Fruit fly (Drosophila melanogaster) whole organism, embryonic: ENCODE results near the gene CG13810.

Experiments
- Adf1 ChIP-seq: fragments of 200-800 bp; sonication (Bioruptor generic); IDR thresholded peaks from 2 replicates; pipeline ENCODE4 v1.3.6; 2022; ENCODE audit warnings: missing biosample characterization, missing genetic modification characterization
- Asciz ChIP-seq: fragments of 200-800 bp; sonication (Bioruptor generic); optimal IDR thresholded peaks from 2 replicates; lab custom pipeline; 2017; ENCODE audit warnings: missing biosample characterization, mild to moderate bottlenecking, missing genetic modification characterization, missing genetic modification reagents
- Bdp1 ChIP-seq: fragments of 200-800 bp; sonication (Bioruptor generic); optimal IDR thresholded peaks from 3 replicates; lab custom pipeline; 2016; ENCODE audit warnings: missing biosample characterization, missing genetic modification characterization
- Bteb2 ChIP-seq: fragments of 200-800 bp; sonication (Bioruptor generic); optimal IDR thresholded peaks from 2 replicates; lab custom pipeline; 2016; ENCODE audit warnings: missing biosample characterization, missing genetic modification characterization
- CG10321 ChIP-seq: fragments of 200-800 bp; sonication (Bioruptor generic); IDR thresholded peaks from 2 replicates; pipeline ENCODE4 v1.3.6; 2022; ENCODE audit warnings: missing biosample characterization, missing genetic modification characterization
- CG10543 ChIP-seq: fragments of 200-800 bp; sonication (Bioruptor generic); optimal IDR thresholded peaks from 3 replicates; lab custom pipeline; 2017; ENCODE audit warnings: missing biosample characterization, mild to moderate bottlenecking, missing genetic modification characterization, moderate library complexity
- CG10565 ChIP-seq: fragments of 200-800 bp; sonication (Bioruptor generic); optimal IDR thresholded peaks from 3 replicates; lab custom pipeline; 2016; ENCODE audit warnings: missing biosample characterization, mild to moderate bottlenecking, missing genetic modification characterization
- CG10959 ChIP-seq: fragments of 200-800 bp; sonication (Bioruptor generic); IDR thresholded peaks from 2 replicates; pipeline ENCODE4 v1.3.6; 2022; ENCODE audit warnings: missing biosample characterization, missing genetic modification characterization
- CG10979 ChIP-seq: fragments of 200-800 bp; sonication (Bioruptor generic); optimal IDR thresholded peaks from 2 replicates; lab custom pipeline; 2018; ENCODE audit warnings: missing biosample characterization, mild to moderate bottlenecking, missing genetic modification characterization, moderate library complexity
- CG12659 ChIP-seq: fragments of 200-800 bp; sonication (Bioruptor generic); optimal IDR thresholded peaks from 3 replicates; lab custom pipeline; 2017; ENCODE audit warnings: mild to moderate bottlenecking, missing biosample characterization, missing genetic modification reagents, missing genetic modification characterization
- CG14667 ChIP-seq: fragments of 200-800 bp; sonication (Bioruptor generic); IDR thresholded peaks from 2 replicates; pipeline ENCODE4 v1.3.6; 2022; ENCODE audit warnings: missing biosample characterization, missing genetic modification characterization
- CG15696 ChIP-seq: fragments of 200-800 bp; sonication (Bioruptor generic); optimal IDR thresholded peaks from 2 replicates; lab custom pipeline; 2019; ENCODE audit warnings: missing biosample characterization, mild to moderate bottlenecking, missing genetic modification characterization, moderate library complexity
- CG17829 ChIP-seq: fragments of 200-800 bp; optimal IDR thresholded peaks from 2 replicates; lab custom pipeline; 2019; ENCODE audit warnings: missing biosample characterization, mild to moderate bottlenecking, missing genetic modification characterization, moderate library complexity
- CG2199 ChIP-seq: fragments of 200-800 bp; sonication (Bioruptor generic); IDR thresholded peaks from 3 replicates; pipeline ENCODE4 v1.3.6; 2022; ENCODE audit warnings: missing biosample characterization, missing genetic modification characterization
- CG2202 ChIP-seq: fragments of 200-800 bp; sonication (Bioruptor generic); optimal IDR thresholded peaks from 2 replicates; lab custom pipeline; 2018; ENCODE audit warnings: missing biosample characterization, mild to moderate bottlenecking, missing genetic modification characterization
- CG31388 ChIP-seq: fragments of 200-800 bp; sonication (Bioruptor generic); optimal IDR thresholded peaks from 2 replicates; lab custom pipeline; 2016; ENCODE audit warnings: missing biosample characterization, missing genetic modification characterization
- CG34376 ChIP-seq: fragments of 200-800 bp; sonication (Bioruptor generic); optimal IDR thresholded peaks from 2 replicates; lab custom pipeline; 2018; ENCODE audit warnings: missing biosample characterization, mild to moderate bottlenecking, missing genetic modification characterization
- CG42726 ChIP-seq: fragments of 200-800 bp; sonication (Bioruptor generic); IDR thresholded peaks from 2 replicates; pipeline ENCODE4 v1.3.6; 2022; ENCODE audit warnings: missing biosample characterization, missing genetic modification characterization; ENCODE audit not compliant: partially characterized antibody
- CG4360 ChIP-seq: fragments of 200-800 bp; sonication (Bioruptor generic); IDR thresholded peaks from 2 replicates; pipeline ENCODE4 v1.3.6; 2022; ENCODE audit warnings: missing biosample characterization, missing genetic modification characterization
- CG6813 ChIP-seq: fragments of 200-800 bp; sonication (Bioruptor generic); optimal IDR thresholded peaks from 2 replicates; lab custom pipeline; 2017; ENCODE audit warnings: missing biosample characterization, missing genetic modification characterization, mild to moderate bottlenecking, moderate library complexity, missing genetic modification reagents
- CG7271 ChIP-seq: fragments of 200-800 bp; sonication (Bioruptor generic); optimal IDR thresholded peaks from 2 replicates; lab custom pipeline; 2018; ENCODE audit warnings: missing biosample characterization, mild to moderate bottlenecking, missing genetic modification characterization, moderate library complexity
- CG7963 ChIP-seq: fragments of 200-800 bp; sonication (Bioruptor generic); IDR thresholded peaks from 3 replicates; pipeline ENCODE4 v1.3.6; 2022; ENCODE audit warnings: missing biosample characterization, missing genetic modification characterization; ENCODE audit not compliant: partially characterized antibody
- CG8478 ChIP-seq: fragments of >200 bp; optimal IDR thresholded peaks from 2 replicates; lab custom pipeline; 2018
- CHES-1-like ChIP-seq: fragments of 200-800 bp; sonication (Bioruptor generic); optimal IDR thresholded peaks from 2 replicates; lab custom pipeline; 2016; ENCODE audit warnings: missing biosample characterization, missing genetic modification characterization
- Dbx ChIP-seq: fragments of 200-800 bp; sonication (Bioruptor generic); IDR thresholded peaks from 3 replicates; pipeline ENCODE4 v1.3.6; 2022; ENCODE audit warnings: missing biosample characterization, missing genetic modification characterization
- Dek ChIP-seq: fragments of 200-800 bp; sonication (Bioruptor generic); optimal IDR thresholded peaks from 3 replicates; lab custom pipeline; 2019; ENCODE audit warnings: missing biosample characterization, mild to moderate bottlenecking, missing genetic modification characterization, moderate library complexity
- E2f1 ChIP-seq: fragments of 200-800 bp; sonication (Bioruptor generic); IDR thresholded peaks from 2 replicates; pipeline ENCODE4 v1.3.6; 2022; ENCODE audit warnings: missing biosample characterization, missing genetic modification characterization
- Fer2 ChIP-seq: fragments of 200-800 bp; sonication (Bioruptor generic); optimal IDR thresholded peaks from 2 replicates; lab custom pipeline; 2018; ENCODE audit warnings: missing biosample characterization, mild to moderate bottlenecking, missing genetic modification characterization, moderate library complexity
- Jarid2 ChIP-seq: fragments of 200-800 bp; sonication (Bioruptor generic); optimal IDR thresholded peaks from 3 replicates; lab custom pipeline; 2017; ENCODE audit warnings: mild to moderate bottlenecking, missing biosample characterization, missing genetic modification reagents, missing genetic modification characterization
- MTF-1 ChIP-seq: fragments of 200-800 bp; sonication (Bioruptor generic); optimal IDR thresholded peaks from 2 replicates; lab custom pipeline; 2018; ENCODE audit warnings: missing biosample characterization, mild to moderate bottlenecking, missing genetic modification characterization, borderline replicate concordance
- NC2β ChIP-seq: fragments of 200-800 bp; sonication (Bioruptor generic); optimal IDR thresholded peaks from 2 replicates; lab custom pipeline; 2016; ENCODE audit warnings: missing biosample characterization, missing genetic modification characterization
- Oaz ChIP-seq: fragments of 200-800 bp; sonication (Bioruptor generic); IDR thresholded peaks from 2 replicates; pipeline ENCODE4 v1.3.6; 2022; ENCODE audit warnings: missing biosample characterization, missing genetic modification characterization
- crc ChIP-seq: fragments of 200-800 bp; sonication (Bioruptor generic); optimal IDR thresholded peaks from 2 replicates; lab custom pipeline; 2016; ENCODE audit warnings: missing biosample characterization, missing genetic modification characterization
- dm ChIP-seq: fragments of 200-800 bp; sonication (Bioruptor generic); optimal IDR thresholded peaks from 3 replicates; lab custom pipeline; 2016; ENCODE audit warnings: missing biosample characterization, missing genetic modification characterization
- en ChIP-seq: fragments of 200-800 bp; sonication (Bioruptor generic); optimal IDR thresholded peaks from 2 replicates; lab custom pipeline; 2016; ENCODE audit warnings: missing biosample characterization, missing genetic modification characterization
- fd64A ChIP-seq: fragments of 200-800 bp; sonication (Bioruptor generic); optimal IDR thresholded peaks from 3 replicates; lab custom pipeline; 2018; ENCODE audit warnings: missing biosample characterization, mild to moderate bottlenecking, missing genetic modification characterization
- fru ChIP-seq: fragments of >200 bp; optimal IDR thresholded peaks from 2 replicates; lab custom pipeline; 2017
- gce ChIP-seq: fragments of 200-800 bp; sonication (Bioruptor generic); IDR thresholded peaks from 3 replicates; pipeline ENCODE4 v1.3.6; 2022; ENCODE audit warnings: missing biosample characterization, missing genetic modification characterization
- lbe ChIP-seq: fragments of 200-800 bp; sonication (Bioruptor generic); optimal IDR thresholded peaks from 2 replicates; lab custom pipeline; 2016; ENCODE audit warnings: missing biosample characterization, mild to moderate bottlenecking, missing genetic modification characterization
- pho ChIP-seq: fragments of 200-800 bp; sonication (Bioruptor generic); optimal IDR thresholded peaks from 2 replicates; lab custom pipeline; 2016; ENCODE audit warnings: missing biosample characterization, missing genetic modification characterization
- salm ChIP-seq: fragments of 200-800 bp; sonication (Bioruptor generic); optimal IDR thresholded peaks from 2 replicates; lab custom pipeline; 2018; ENCODE audit warnings: missing biosample characterization, mild to moderate bottlenecking, missing genetic modification characterization
- seq ChIP-seq: fragments of 200-800 bp; sonication (Bioruptor generic); IDR thresholded peaks from 2 replicates; pipeline ENCODE4 v1.3.6; 2022; ENCODE audit warnings: missing biosample characterization, missing genetic modification characterization
- so ChIP-seq: fragments of 200-800 bp; sonication (Bioruptor generic); IDR thresholded peaks from 3 replicates; pipeline ENCODE4 v1.3.6; 2022; ENCODE audit warnings: missing biosample characterization, missing genetic modification characterization
- sob ChIP-seq: fragments of 200-800 bp; sonication (Bioruptor generic); IDR thresholded peaks from 2 replicates; pipeline ENCODE4 v1.3.6; 2022; ENCODE audit warnings: missing biosample characterization, missing genetic modification characterization
- sug ChIP-seq: fragments of 200-800 bp; optimal IDR thresholded peaks from 2 replicates; lab custom pipeline; 2019; ENCODE audit warnings: missing biosample characterization, mild to moderate bottlenecking, missing genetic modification characterization, moderate library complexity
- tap ChIP-seq: fragments of 200-800 bp; optimal IDR thresholded peaks from 3 replicates; lab custom pipeline; 2019; ENCODE audit warnings: missing biosample characterization, mild to moderate bottlenecking, missing genetic modification characterization, moderate library complexity
- tgo ChIP-seq: fragments of 200-800 bp; sonication (Bioruptor generic); IDR thresholded peaks from 3 replicates; pipeline ENCODE4 v1.3.6; 2022; ENCODE audit warnings: missing biosample characterization, missing genetic modification characterization
- tna ChIP-seq: fragments of 200-800 bp; sonication (Bioruptor generic); IDR thresholded peaks from 2 replicates; pipeline ENCODE4 v1.3.6; 2022; ENCODE audit warnings: missing biosample characterization, missing genetic modification characterization; ENCODE audit not compliant: partially characterized antibody
- unpg ChIP-seq: fragments of 200-800 bp; sonication (Bioruptor generic); optimal IDR thresholded peaks from 3 replicates; lab custom pipeline; 2018; ENCODE audit warnings: missing biosample characterization, mild to moderate bottlenecking, missing genetic modification characterization, moderate library complexity
- zfh2 ChIP-seq: fragments of 200-800 bp; sonication (Bioruptor generic); optimal IDR thresholded peaks from 2 replicates; lab custom pipeline; 2016; ENCODE audit warnings: missing biosample characterization, missing genetic modification characterization

CG13810 gene

dm6 chr3L:2151588-2152372, 34.0 kb upstream of the CG13810 start, which contains the start of gene zormin (continued):
- peak; percentile 19 for TF ChIP-seq CG10979 (tag; lab: Kevin White, UChicago)
- no peak for TF ChIP-seq CG7963 (GFP tag; lab: Robert Waterston, UW)
- no peak for TF ChIP-seq CG42726 (GFP tag; lab: Robert Waterston, UW)
- no peak for TF ChIP-seq fru (lab: Kevin White, UChicago)
- TF ChIP-seq Oaz (GFP tag; lab: Robert Waterston, UW), result no peak
- TF ChIP-seq Jarid2 (GFP tag; lab: Kevin White, UChicago), result peak; percentile 75
- no peak for TF ChIP-seq dm (GFP tag; lab: Kevin White, UChicago)
- TF ChIP-seq lbe (GFP tag; lab: Kevin White, UChicago), result peak; percentile 36
- no peak for TF ChIP-seq pho (GFP tag; lab: Kevin White, UChicago)
- no peak for TF ChIP-seq Adf1 (GFP tag; lab: Robert Waterston, UW)
- no peak for TF ChIP-seq CHES-1-like (GFP tag; lab: Kevin White, UChicago)
- TF ChIP-seq gce (GFP tag; lab: Robert Waterston, UW), result no peak
- no peak for TF ChIP-seq E2f1 (GFP tag; lab: Robert Waterston, UW)
- no peak for TF ChIP-seq CG31388 (GFP tag; lab: Kevin White, UChicago)
- TF ChIP-seq seq, result no peak
- TF ChIP-seq CG10959 (GFP tag; lab: Robert Waterston, UW), result no peak
- TF ChIP-seq CG2202 (tag; lab: Kevin White, UChicago), result no peak
- TF ChIP-seq CG15696 (tag; lab: Kevin White, UChicago), result no peak
- no peak for TF ChIP-seq fd64A (GFP tag; lab: Kevin White, UChicago)
- TF ChIP-seq Dbx (GFP tag; lab: Robert Waterston, UW), result peak; percentile 5; the same call in 1 of the 3 replicates
- TF ChIP-seq CG2199 (GFP tag; lab: Robert Waterston, UW), result no peak
- TF ChIP-seq Dek (tag; lab: Kevin White, UChicago), result no peak
- peak; percentile 41 for TF ChIP-seq CG10543 (GFP tag; lab: Kevin White, UChicago)
- no peak for TF ChIP-seq CG7271 (tag; lab: Kevin White, UChicago)
- no peak for TF ChIP-seq sug
- TF ChIP-seq tgo (GFP tag; lab: Robert Waterston, UW), result peak; percentile 61; the same call in 2 of the 3 replicates
- peak; percentile 8 for TF ChIP-seq tap (tag; lab: Kevin White, UChicago)
- no peak for TF ChIP-seq salm (tag; lab: Kevin White, UChicago)
- TF ChIP-seq sob, result no peak; the same call in 1 of the 2 replicates
- TF ChIP-seq NC2β, result no peak
- TF ChIP-seq CG8478 (lab: Kevin White, UChicago), result no peak
- TF ChIP-seq crc (GFP tag; lab: Kevin White, UChicago), result peak; percentile 8
- 0 out of 2 replicates have a peak, but pooled peaks have one; percentile 5 for TF ChIP-seq CG4360 (GFP tag; lab: Robert Waterston, UW)
- no peak for TF ChIP-seq Bteb2
- TF ChIP-seq CG14667, result no peak
- peak; percentile 15 for TF ChIP-seq CG34376 (GFP tag; lab: Kevin White, UChicago)
- no peak for TF ChIP-seq CG10321 (GFP tag; lab: Robert Waterston, UW)
- TF ChIP-seq tna (GFP tag; lab: Robert Waterston, UW), result no peak
- TF ChIP-seq en (GFP tag; lab: Kevin White, UChicago), result no peak
- TF ChIP-seq Fer2 (tag; lab: Kevin White, UChicago), result no peak
- TF ChIP-seq CG17829, result no peak
- TF ChIP-seq unpg, result no peak
- TF ChIP-seq MTF-1 (GFP tag; lab: Kevin White, UChicago), result no peak
- TF ChIP-seq so, result 0 out of 3 replicates have a peak, but pooled peaks have one; percentile 10
- no peak for TF ChIP-seq CG10565 (GFP tag; lab: Kevin White, UChicago)
- TF ChIP-seq zfh2 (GFP tag; lab: Kevin White, UChicago), result no peak
- TF ChIP-seq CG6813 (GFP tag; lab: Kevin White, UChicago), result no peak
- no peak for TF ChIP-seq Asciz
- TF ChIP-seq Bdp1, result no peak
- no peak for TF ChIP-seq CG12659 (GFP tag; lab: Kevin White, UChicago)
